Worm (Caenorhabditis elegans) whole organism, late embryonic: ENCODE data around the gene let-858.

ENCODE experiments used
- K02D7.2 ChIP-seq: sonication (generic microtip); optimal IDR thresholded peaks from 2 replicates; lab custom pipeline; 2017; ENCODE audit warnings: mild to moderate bottlenecking, missing genetic modification characterization, missing compliant biosample characterization
- T23F11.4 ChIP-seq: fragments of 200-800 bp; sonication (Bioruptor generic); optimal IDR thresholded peaks from 2 replicates; lab custom pipeline; 2018; ENCODE audit warnings: mild to moderate bottlenecking, missing genetic modification characterization, missing compliant biosample characterization
- Y22D7AL.16 ChIP-seq: sonication (generic microtip); optimal IDR thresholded peaks from 2 replicates; lab custom pipeline; 2016; ENCODE audit warnings: missing genetic modification characterization, missing compliant biosample characterization
- ama-1 ChIP-seq: fragments of 150-350 bp; optimal IDR thresholded peaks from 2 replicates; lab custom pipeline; 2014
- ceh-14 ChIP-seq: sonication (generic microtip); optimal IDR thresholded peaks from 2 replicates; lab custom pipeline; 2016; ENCODE audit warnings: missing genotype, missing genetic modification characterization, missing compliant biosample characterization
- ceh-19 ChIP-seq: fragments of 200-800 bp; sonication (Bioruptor generic); optimal IDR thresholded peaks from 2 replicates; lab custom pipeline; 2018; ENCODE audit warnings: mild to moderate bottlenecking, missing genetic modification characterization, missing compliant biosample characterization
- ceh-2 ChIP-seq: sonication (generic microtip); optimal IDR thresholded peaks from 2 replicates; lab custom pipeline; 2016; ENCODE audit warnings: missing genotype, missing genetic modification characterization, missing compliant biosample characterization
- ceh-30 ChIP-seq: fragments of 150-350 bp; optimal IDR thresholded peaks from 2 replicates; lab custom pipeline; 2014; ENCODE audit warnings: missing biosample characterization, missing genetic modification characterization
- ceh-45 ChIP-seq: fragments of 200-800 bp; sonication (Bioruptor generic); IDR thresholded peaks from 2 replicates; pipeline ENCODE4 v1.3.6; 2022; ENCODE audit warnings: missing genetic modification reagents, missing genetic modification characterization, missing compliant biosample characterization
- ceh-48 ChIP-seq: sonication (generic microtip); optimal IDR thresholded peaks from 2 replicates; lab custom pipeline; 2016; ENCODE audit warnings: missing genetic modification characterization, inconsistent platforms, missing compliant biosample characterization
- ceh-6 ChIP-seq: fragments of 200-800 bp; sonication (Bioruptor generic); optimal IDR thresholded peaks from 2 replicates; lab custom pipeline; 2018; ENCODE audit warnings: mild to moderate bottlenecking, missing genetic modification characterization, missing compliant biosample characterization
- ceh-9 ChIP-seq: sonication (generic microtip); optimal IDR thresholded peaks from 2 replicates; lab custom pipeline; 2016; ENCODE audit warnings: mild to moderate bottlenecking, missing genetic modification characterization, inconsistent platforms, missing compliant biosample characterization
- che-1 ChIP-seq: sonication (generic microtip); optimal IDR thresholded peaks from 2 replicates; lab custom pipeline; 2016; ENCODE audit warnings: mild to moderate bottlenecking, missing genetic modification characterization, missing compliant biosample characterization
- dve-1 ChIP-seq: sonication (generic microtip); optimal IDR thresholded peaks from 2 replicates; lab custom pipeline; 2017; ENCODE audit warnings: antibody characterized with exemption, mild to moderate bottlenecking, missing genetic modification characterization, missing compliant biosample characterization
- elt-4 ChIP-seq: sonication (generic microtip); optimal IDR thresholded peaks from 2 replicates; lab custom pipeline; 2016; ENCODE audit warnings: missing genetic modification characterization, missing compliant biosample characterization
- ets-4 ChIP-seq: sonication (generic microtip); optimal IDR thresholded peaks from 2 replicates; lab custom pipeline; 2016; ENCODE audit warnings: missing genetic modification characterization, missing compliant biosample characterization
- eyg-1 ChIP-seq: sonication (generic microtip); optimal IDR thresholded peaks from 2 replicates; lab custom pipeline; 2016; ENCODE audit warnings: missing genotype, missing genetic modification characterization, missing compliant biosample characterization
- fkh-6 ChIP-seq: sonication (generic microtip); optimal IDR thresholded peaks from 2 replicates; lab custom pipeline; 2016; ENCODE audit warnings: missing genetic modification characterization, missing compliant biosample characterization
- gmeb-2 ChIP-seq: sonication (generic microtip); optimal IDR thresholded peaks from 2 replicates; lab custom pipeline; 2016; ENCODE audit warnings: missing genetic modification characterization, inconsistent platforms, missing compliant biosample characterization
- hlh-13 ChIP-seq: fragments of 200-800 bp; sonication (Bioruptor generic); optimal IDR thresholded peaks from 2 replicates; lab custom pipeline; 2018; ENCODE audit warnings: mild to moderate bottlenecking, missing genetic modification characterization, missing compliant biosample characterization
- hlh-6 ChIP-seq: sonication (generic microtip); optimal IDR thresholded peaks from 2 replicates; lab custom pipeline; 2016; ENCODE audit warnings: missing genotype, missing genetic modification characterization, missing compliant biosample characterization
- hlh-8 ChIP-seq: sonication (generic microtip); optimal IDR thresholded peaks from 2 replicates; lab custom pipeline; 2016; ENCODE audit warnings: missing genotype, missing genetic modification characterization, missing compliant biosample characterization
- nfya-1 ChIP-seq: sonication (generic microtip); optimal IDR thresholded peaks from 2 replicates; lab custom pipeline; 2017; ENCODE audit warnings: missing genetic modification characterization, mild to moderate bottlenecking, missing compliant biosample characterization, antibody characterized with exemption, moderate library complexity
- nhr-11 ChIP-seq: fragments of 150-350 bp; optimal IDR thresholded peaks from 2 replicates; lab custom pipeline; 2014; ENCODE audit warnings: missing biosample characterization, missing genetic modification characterization
- pat-9 ChIP-seq: fragments of 200-800 bp; sonication (Bioruptor generic); optimal IDR thresholded peaks from 2 replicates; lab custom pipeline; 2018; ENCODE audit warnings: mild to moderate bottlenecking, missing genetic modification characterization, moderate library complexity, missing compliant biosample characterization
- pax-1 ChIP-seq: fragments of 150-350 bp; optimal IDR thresholded peaks from 2 replicates; lab custom pipeline; 2014; ENCODE audit warnings: missing biosample characterization, missing genetic modification characterization
- pha-4 ChIP-seq: fragments of 150-350 bp; optimal IDR thresholded peaks from 2 replicates; lab custom pipeline; 2018; ENCODE audit warnings: missing biosample characterization, missing genetic modification reagents, missing genetic modification characterization
- pros-1 ChIP-seq: fragments of 150-350 bp; optimal IDR thresholded peaks from 2 replicates; lab custom pipeline; 2014; ENCODE audit warnings: missing biosample characterization, missing genetic modification reagents, missing genetic modification characterization
- ref-2 ChIP-seq: sonication (generic microtip); optimal IDR thresholded peaks from 2 replicates; lab custom pipeline; 2016; ENCODE audit warnings: missing genetic modification characterization, missing compliant biosample characterization
- sox-4 ChIP-seq: sonication (generic microtip); optimal IDR thresholded peaks from 2 replicates; lab custom pipeline; 2017; ENCODE audit warnings: mild to moderate bottlenecking, missing genetic modification characterization, inconsistent platforms, missing compliant biosample characterization
- tbx-2 ChIP-seq: sonication (generic microtip); optimal IDR thresholded peaks from 2 replicates; lab custom pipeline; 2016; ENCODE audit warnings: missing genetic modification characterization, missing compliant biosample characterization
- unc-3 ChIP-seq, 2 experiments: fragments of 200-800 bp in 1 of 2; sonication (Bioruptor generic) in 1 of 2; sonication (generic microtip) in 1 of 2; conservative IDR thresholded peaks in 1 of 2; optimal IDR thresholded peaks in 1 of 2; 2 replicates each; pipeline versions ENCODE4 v1.3.6 to Lab custom; 2016 to 2022; ENCODE audit warnings: missing compliant biosample characterization in 2 of 2, missing genetic modification characterization in 2 of 2, missing genetic modification reagents in 1 of 2
- unc-42 ChIP-seq: sonication (generic microtip); optimal IDR thresholded peaks from 2 replicates; lab custom pipeline; 2016; ENCODE audit warnings: missing genotype, missing genetic modification characterization, missing compliant biosample characterization
- unc-55 ChIP-seq: sonication (generic microtip); optimal IDR thresholded peaks from 2 replicates; lab custom pipeline; 2017; ENCODE audit warnings: missing biosample characterization, missing genetic modification reagents, missing genetic modification characterization
- unc-86 ChIP-seq: sonication (generic microtip); optimal IDR thresholded peaks from 2 replicates; lab custom pipeline; 2016; ENCODE audit warnings: missing genetic modification characterization, missing compliant biosample characterization

The let-858 gene

DNA sequence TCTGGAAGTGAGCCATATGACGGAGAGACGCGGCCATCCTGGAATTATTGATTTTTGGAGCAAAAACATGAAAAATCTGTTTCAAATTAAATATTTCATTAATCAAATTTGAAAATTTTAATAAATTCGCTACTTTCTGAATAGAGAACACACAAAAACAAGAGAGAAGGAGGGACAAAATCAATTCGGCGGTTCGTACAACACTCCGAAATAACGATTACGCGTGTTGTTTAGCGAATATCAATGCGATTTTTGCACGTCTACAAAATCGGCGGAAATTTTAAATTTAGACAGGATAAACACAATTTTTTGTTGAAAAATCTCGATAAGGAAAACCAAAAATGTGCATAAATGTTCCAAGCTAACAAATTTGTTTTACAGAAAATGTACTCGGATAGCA lies 27.7 kb downstream of the let-858 start, which contains the start of the genes sdhd-1 and ilkp-1:
Gene sdhd-1, minus strand, starts transcription at position 38 of the 400 bp plus-strand sequence.
Gene ilkp-1, plus strand, starts transcription at position 380 of the 400 bp plus-strand sequence.
- TF ChIP-seq T23F11.4 (GFP tag; lab: Kevin White, UChicago) (no peak), ceh-6 (GFP tag; lab: Kevin White, UChicago) (no peak), gmeb-2 (no peak), pha-4 (no peak), ceh-30 (tag; lab: Kevin White, UChicago) (no peak), pat-9 (tag; lab: Kevin White, UChicago) (no peak), sox-4 (tag; lab: Kevin White, UChicago) (no peak), unc-42 (tag; lab: Kevin White, UChicago) (peak; percentile 73), unc-3 (GFP tag; conservative IDR thresholded peaks at IDR 0.05; lab: Robert Waterston, UW) (no peak), unc-3 (tag; optimal IDR thresholded peaks at IDR 0.05; lab: Kevin White, UChicago) (no peak), K02D7.2 (tag; lab: Kevin White, UChicago) (no peak), fkh-6 (tag; lab: Kevin White, UChicago) (no peak), ceh-2 (tag; lab: Kevin White, UChicago) (no peak), elt-4 (tag; lab: Kevin White, UChicago) (no peak), ceh-48 (tag; lab: Kevin White, UChicago) (peak; percentile 25), nfya-1 (peak; percentile 0)

DNA sequence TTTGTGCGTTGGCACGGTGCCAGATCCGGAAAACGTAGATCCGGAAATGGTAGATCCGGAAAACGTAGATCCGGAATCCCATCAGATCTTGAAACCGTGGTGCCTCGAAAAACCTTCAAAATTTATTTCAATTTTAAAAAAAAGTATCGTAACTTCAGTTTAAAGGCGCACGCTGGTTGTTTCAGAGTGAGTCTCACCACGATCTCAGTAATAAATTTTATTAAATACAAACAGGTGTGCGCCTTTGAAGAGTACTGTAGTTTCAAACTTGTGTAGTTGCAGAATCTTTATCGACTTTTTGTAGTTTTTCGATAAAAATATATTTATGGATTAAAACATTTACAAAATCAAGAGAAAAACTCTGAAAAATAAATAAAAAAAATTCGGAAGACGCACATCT lies 28.5 kb downstream of the let-858 start:
- TF ChIP-seq sox-4 (tag; lab: Kevin White, UChicago), result no peak
- no peak for TF ChIP-seq pat-9 (tag; lab: Kevin White, UChicago)
- TF ChIP-seq dve-1 (tag; lab: Kevin White, UChicago), result no peak
- no peak for TF ChIP-seq ets-4 (tag; lab: Kevin White, UChicago)
- TF ChIP-seq pros-1 (tag; lab: Kevin White, UChicago), result no peak
- no peak for TF ChIP-seq hlh-13 (GFP tag; lab: Kevin White, UChicago)
- no peak for TF ChIP-seq eyg-1 (tag; lab: Kevin White, UChicago)
- TF ChIP-seq ceh-14 (tag; lab: Kevin White, UChicago), result no peak
- TF ChIP-seq ceh-9 (tag; lab: Kevin White, UChicago), result no peak
- TF ChIP-seq Y22D7AL.16 (tag; lab: Kevin White, UChicago), result no peak
- no peak for TF ChIP-seq ceh-45 (GFP tag; lab: Robert Waterston, UW)
- TF ChIP-seq K02D7.2 (tag; lab: Kevin White, UChicago), result no peak
- no peak for TF ChIP-seq unc-55 (GFP tag; lab: Kevin White, UChicago)
- no peak for TF ChIP-seq che-1 (tag; lab: Kevin White, UChicago)
- no peak for TF ChIP-seq ref-2
- no peak for TF ChIP-seq ama-1
- TF ChIP-seq nfya-1, result no peak
- no peak for TF ChIP-seq nhr-11

ce11 chrII:11052526-11052925 lies 30.4 kb downstream of the let-858 start:
- TF ChIP-seq nfya-1, result no peak
- TF ChIP-seq ceh-6 (GFP tag; lab: Kevin White, UChicago), result no peak
- no peak for TF ChIP-seq ceh-19 (GFP tag; lab: Kevin White, UChicago)
- no peak for TF ChIP-seq pax-1
- no peak for TF ChIP-seq elt-4 (tag; lab: Kevin White, UChicago)
- no peak for TF ChIP-seq unc-86 (tag; lab: Kevin White, UChicago)
- no peak for TF ChIP-seq nhr-11
- no peak for TF ChIP-seq fkh-6 (tag; lab: Kevin White, UChicago)
- TF ChIP-seq Y22D7AL.16 (tag; lab: Kevin White, UChicago), result no peak
- no peak for TF ChIP-seq hlh-8
- no peak for TF ChIP-seq hlh-6 (tag; lab: Kevin White, UChicago)
- TF ChIP-seq ceh-45 (GFP tag; lab: Robert Waterston, UW), result no peak
- TF ChIP-seq unc-55 (GFP tag; lab: Kevin White, UChicago), result no peak

- TF ChIP-seq tbx-2 (tag; lab: Kevin White, UChicago), result no peak
Measured at ce11 chrII:11055223-11055622, 33.1 kb downstream of the let-858 start, which contains the start of gene F45E10.2. F45E10.2 (minus strand) TSS chrII:11055323.
